Worm (Caenorhabditis elegans): ENCODE results near the gene his-6.
"Not testable (repeated sequence)": the region's sequence is repeated elsewhere in the genome, so short reads cannot be mapped to it uniquely, and the experiment has no call there.

his-6 gene

DNA sequence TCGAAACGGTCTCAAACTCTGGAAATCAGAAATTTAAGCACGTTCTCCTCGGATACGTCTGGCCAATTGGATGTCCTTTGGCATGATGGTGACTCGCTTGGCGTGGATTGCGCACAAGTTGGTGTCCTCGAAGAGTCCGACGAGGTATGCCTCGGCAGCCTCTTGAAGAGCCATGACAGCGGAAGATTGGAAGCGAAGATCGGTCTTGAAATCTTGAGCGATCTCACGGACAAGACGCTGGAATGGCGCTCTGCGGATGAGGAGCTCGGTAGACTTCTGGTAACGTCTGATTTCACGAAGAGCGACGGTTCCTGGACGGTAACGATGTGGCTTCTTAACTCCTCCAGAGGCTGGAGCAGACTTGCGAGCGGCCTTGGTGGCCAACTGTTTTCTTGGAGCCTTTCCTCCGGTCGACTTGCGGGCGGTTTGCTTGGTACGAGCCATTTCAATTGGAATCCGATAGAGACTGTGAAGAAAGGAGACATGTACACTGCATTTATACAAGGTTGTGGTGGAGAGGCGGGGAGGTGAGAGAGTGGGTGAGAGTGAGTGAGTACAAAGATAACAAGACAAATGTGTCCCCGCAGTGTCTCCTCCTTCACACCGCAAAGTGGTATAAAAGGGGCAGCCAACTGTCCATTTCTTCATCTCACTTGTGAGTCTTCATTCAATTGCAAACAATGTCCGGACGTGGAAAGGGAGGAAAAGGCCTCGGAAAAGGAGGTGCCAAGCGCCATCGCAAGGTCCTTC lies at the start of gene his-6, which contains the start of gene his-5:
his-6 (minus strand) TSS at position 444 of the 750 bp plus-strand sequence.
his-5 (plus strand) TSS at position 681 of the 750 bp plus-strand sequence.
- TF ChIP-seq nhr-25 (tag; optimal IDR thresholded peaks at IDR 0.05) (peak; percentile 50), nhr-43 (tag; optimal IDR thresholded peaks at IDR 0.05; ENCODE audit: poor library complexity, severe bottlenecking) (peak; percentile 26), elt-2 (tag; optimal IDR thresholded peaks at IDR 0.05) (peak; percentile 23)

DNA sequence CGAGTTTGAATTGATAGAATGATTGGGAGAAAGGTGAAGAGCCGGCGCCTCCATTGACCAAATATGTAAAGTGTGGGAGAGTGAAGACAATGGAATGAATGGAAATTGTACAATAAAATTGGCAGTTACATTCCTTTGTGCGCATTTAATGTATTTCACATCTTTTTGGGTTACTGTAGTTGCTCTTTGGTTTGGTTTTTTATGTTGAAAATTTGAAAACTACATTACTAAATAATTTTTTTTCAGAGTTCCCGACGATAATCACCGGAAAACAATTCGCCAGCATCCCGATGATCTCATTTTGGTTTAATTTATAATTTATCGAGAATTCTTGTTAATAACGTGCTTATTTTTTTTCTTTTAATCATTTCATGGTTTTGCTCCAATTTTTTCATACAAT lies 46.2 kb upstream of the his-6 start, which contains the start of gene C10B5.1:
C10B5.1 (plus strand) TSS at position 301 of the 400 bp plus-strand sequence.
- no peak for TF ChIP-seq snpc-4 (tag; optimal IDR thresholded peaks at IDR 0.05)
- TF ChIP-seq ceh-28 (tag; optimal IDR thresholded peaks at IDR 0.05), result no peak
- TF ChIP-seq fkh-2 (tag; optimal IDR thresholded peaks at IDR 0.05), result no peak
- TF ChIP-seq pqm-1 (tag; optimal IDR thresholded peaks at IDR 0.05), result no peak
- TF ChIP-seq eor-1 (tag; optimal IDR thresholded peaks at IDR 0.05), result no peak
- TF ChIP-seq ZK546.5 (tag; optimal IDR thresholded peaks at IDR 0.05), result no peak

DNA sequence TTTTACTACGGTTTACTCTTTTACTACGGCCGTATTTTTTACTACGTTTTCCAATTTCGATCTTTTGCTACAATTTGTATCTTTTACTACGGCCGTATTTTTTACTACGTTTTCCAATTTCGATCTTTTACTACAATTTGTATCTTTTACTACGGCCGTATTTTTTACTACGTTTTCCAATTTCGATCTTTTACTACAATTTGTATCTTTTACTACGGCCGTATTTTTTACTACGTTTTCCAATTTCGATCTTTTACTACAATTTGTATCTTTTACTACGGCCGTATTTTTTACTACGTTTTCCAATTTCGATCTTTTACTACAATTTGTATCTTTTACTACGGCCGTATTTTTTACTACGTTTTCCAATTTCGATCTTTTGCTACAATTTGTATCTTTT lies 40.0 kb upstream of the his-6 start, which contains the start of gene F25G6.1:
F25G6.1 (plus strand) TSS at position 301 of the 400 bp plus-strand sequence.
- not testable (repeated sequence) for TF ChIP-seq hmg-11, tbx-2, elt-1 (tag; optimal IDR thresholded peaks at IDR 0.05)

DNA sequence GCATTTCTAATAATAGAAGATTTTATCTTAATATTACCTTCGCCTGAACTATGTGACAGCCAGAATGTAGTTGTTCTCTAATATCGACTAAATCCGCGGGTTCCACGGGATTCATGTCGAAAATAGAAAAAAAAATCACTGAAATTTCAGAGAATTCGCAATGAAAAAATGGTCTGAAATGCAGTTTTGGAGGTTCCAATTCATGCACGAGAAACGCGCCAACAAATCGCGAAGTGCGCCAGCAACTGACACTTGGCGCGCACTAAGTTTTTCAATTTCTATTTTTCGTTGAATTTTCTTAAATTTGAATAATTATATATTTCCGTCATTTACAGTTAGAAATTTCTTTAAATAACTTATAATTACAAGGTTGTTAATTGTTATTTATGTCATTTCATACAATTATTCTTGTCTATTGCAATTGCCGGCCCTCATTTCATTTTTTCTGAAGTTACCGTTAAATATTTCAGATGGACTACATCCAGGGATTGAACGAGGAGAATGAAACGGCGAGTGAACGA lies 35.1 kb upstream of the his-6 start, which contains the start of the genes F25G6.9 and symk-1:
F25G6.9 (minus strand) TSS at position 160 of the 521 bp plus-strand sequence.
symk-1 (plus strand) TSS at position 471 of the 521 bp plus-strand sequence.
- TF ChIP-seq nhr-77 (tag; optimal IDR thresholded peaks at IDR 0.05), result no peak
- no peak for TF ChIP-seq elt-3 (tag; optimal IDR thresholded peaks at IDR 0.05)
- peak; percentile 68 for TF ChIP-seq hmg-11 (tag; optimal IDR thresholded peaks at IDR 0.05)
- TF ChIP-seq lsy-12 (tag; optimal IDR thresholded peaks at IDR 0.05), result peak; percentile 32
- no peak for TF ChIP-seq fkh-10 (GFP tag; optimal IDR thresholded peaks at IDR 0.05)
- TF ChIP-seq daf-12 (tag; optimal IDR thresholded peaks at IDR 0.05), result no peak
- no peak for TF ChIP-seq nhr-25 (tag; optimal IDR thresholded peaks at IDR 0.05)
- no peak for TF ChIP-seq pha-4 (tag; optimal IDR thresholded peaks at IDR 0.05)
- TF ChIP-seq lin-15B (tag; optimal IDR thresholded peaks at IDR 0.05), result peak; percentile 54
- TF ChIP-seq nhr-43 (tag; optimal IDR thresholded peaks at IDR 0.05; ENCODE audit: poor library complexity, severe bottlenecking), result no peak
- TF ChIP-seq mml-1 (tag; optimal IDR thresholded peaks at IDR 0.05), result no peak
- no peak for TF ChIP-seq ZK546.5 (tag; optimal IDR thresholded peaks at IDR 0.05)
- TF ChIP-seq lin-39 (tag; optimal IDR thresholded peaks at IDR 0.05), result no peak
- no peak for TF ChIP-seq ceh-16 (tag; optimal IDR thresholded peaks at IDR 0.05)
- no peak for TF ChIP-seq elt-1 (tag; optimal IDR thresholded peaks at IDR 0.05)
- TF ChIP-seq jun-1 (tag; optimal IDR thresholded peaks at IDR 0.05), result no peak
- TF ChIP-seq nhr-76 (tag; optimal IDR thresholded peaks at IDR 0.05), result no peak
- peak; percentile 68 for TF ChIP-seq nfya-1 (tag; optimal IDR thresholded peaks at IDR 0.05; ENCODE audit: insufficient read depth)
- TF ChIP-seq nhr-11 (tag; optimal IDR thresholded peaks at IDR 0.05), result no peak
- TF ChIP-seq egl-27 (tag; optimal IDR thresholded peaks at IDR 0.05), result no peak
- TF ChIP-seq R02D3.7 (tag; optimal IDR thresholded peaks at IDR 0.05), result peak; percentile 5
- TF ChIP-seq ceh-82 (tag; optimal IDR thresholded peaks at IDR 0.05), result no peak
- TF ChIP-seq sea-2 (GFP tag; optimal IDR thresholded peaks at IDR 0.05), result no peak
- TF ChIP-seq ceh-9 (tag; optimal IDR thresholded peaks at IDR 0.05), result no peak
- peak; percentile 10 for TF ChIP-seq skn-1 (tag; optimal IDR thresholded peaks at IDR 0.05)
- TF ChIP-seq snpc-4 (tag; optimal IDR thresholded peaks at IDR 0.05), result peak; percentile 64
- TF ChIP-seq nhr-67 (tag; optimal IDR thresholded peaks at IDR 0.05), result no peak
- TF ChIP-seq unc-62 (GFP tag; optimal IDR thresholded peaks at IDR 0.05), result no peak
- TF ChIP-seq nhr-12 (tag; optimal IDR thresholded peaks at IDR 0.05), result no peak
- no peak for TF ChIP-seq egl-5 (tag; optimal IDR thresholded peaks at IDR 0.05)
- TF ChIP-seq nhr-237 (tag; optimal IDR thresholded peaks at IDR 0.05), result no peak
- peak; percentile 26 for TF ChIP-seq pqm-1 (tag; optimal IDR thresholded peaks at IDR 0.05)
- no peak for TF ChIP-seq fkh-2 (tag; optimal IDR thresholded peaks at IDR 0.05)
- no peak for TF ChIP-seq eor-1 (tag; optimal IDR thresholded peaks at IDR 0.05)
- no peak for TF ChIP-seq ama-1 (optimal IDR thresholded peaks at IDR 0.05)
- TF ChIP-seq mdl-1 (tag; optimal IDR thresholded peaks at IDR 0.05), result no peak
- no peak for TF ChIP-seq ceh-28 (tag; optimal IDR thresholded peaks at IDR 0.05)
- TF ChIP-seq tbx-2 (tag; optimal IDR thresholded peaks at IDR 0.05), result peak; percentile 50
- peak; percentile 38 for TF ChIP-seq elt-2 (tag; optimal IDR thresholded peaks at IDR 0.05)
- TF ChIP-seq ztf-11 (tag; optimal IDR thresholded peaks at IDR 0.05), result no peak
- TF ChIP-seq zag-1 (tag; optimal IDR thresholded peaks at IDR 0.05), result no peak
- TF ChIP-seq nhr-23 (tag; optimal IDR thresholded peaks at IDR 0.05), result peak; percentile 34

Data from whole organism, L3 larva.